Fruit fly (Drosophila melanogaster): Measurements from ENCODE around the gene CG7968.

CG7968 gene

dm6 chr2L:13878801-13879200 lies 29.6 kb downstream of the CG7968 start (continued):
- peak; percentile 15 for TF ChIP-seq CG17829 (tag; optimal IDR thresholded peaks at IDR 0.05)
- no peak for TF ChIP-seq CG9609 (GFP tag; optimal IDR thresholded peaks at IDR 0.05)
- TF ChIP-seq ERR (GFP tag; optimal IDR thresholded peaks at IDR 0.05), result no peak
- no peak for TF ChIP-seq chn (GFP tag; optimal IDR thresholded peaks at IDR 0.05)
- no peak for TF ChIP-seq bab2 (GFP tag; optimal IDR thresholded peaks at IDR 0.05)
- TF ChIP-seq CG6791 (GFP tag; IDR thresholded peaks at IDR 0.05; ENCODE audit: partially characterized antibody), result peak; percentile 62
- TF ChIP-seq CG2116 (GFP tag; optimal IDR thresholded peaks at IDR 0.05), result no peak
- TF ChIP-seq Myb (GFP tag; optimal IDR thresholded peaks at IDR 0.05), result no peak
- TF ChIP-seq mld (GFP tag; IDR thresholded peaks at IDR 0.05; ENCODE audit: partially characterized antibody), result no peak
- peak; percentile 23 for TF ChIP-seq ftz-f1 (GFP tag; optimal IDR thresholded peaks at IDR 0.05)
- TF ChIP-seq slou (GFP tag; optimal IDR thresholded peaks at IDR 0.05), result no peak
- no peak for TF ChIP-seq Tbp (GFP tag; optimal IDR thresholded peaks at IDR 0.05)
- TF ChIP-seq CG11560 (tag; IDR thresholded peaks at IDR 0.05), result no peak
- no peak for TF ChIP-seq bsh (GFP tag; optimal IDR thresholded peaks at IDR 0.05)
- no peak for TF ChIP-seq exex (tag; optimal IDR thresholded peaks at IDR 0.05)
- TF ChIP-seq slbo (GFP tag; IDR thresholded peaks at IDR 0.05), result 0 out of 2 replicates have a peak, but pooled peaks have one; percentile 25
- TF ChIP-seq usp (GFP tag; optimal IDR thresholded peaks at IDR 0.05), result no peak
- TF ChIP-seq dm (GFP tag; optimal IDR thresholded peaks at IDR 0.05), result no peak
- TF ChIP-seq crp (GFP tag; optimal IDR thresholded peaks at IDR 0.05), result no peak
- TF ChIP-seq wek (GFP tag; optimal IDR thresholded peaks at IDR 0.05), result peak; percentile 34
- TF ChIP-seq sima (GFP tag; optimal IDR thresholded peaks at IDR 0.05), result no peak
- TF ChIP-seq ro (GFP tag; IDR thresholded peaks at IDR 0.05), result no peak
- no peak for TF ChIP-seq pan (optimal IDR thresholded peaks at IDR 0.05)
- peak in 1 of 2 experiments; percentile 51 for TF ChIP-seq pan (GFP tag; optimal IDR thresholded peaks at IDR 0.05 in 1 of 2, IDR thresholded peaks at IDR 0.05 in 1 of 2)
- TF ChIP-seq CG31388 (GFP tag; optimal IDR thresholded peaks at IDR 0.05), result no peak
- TF ChIP-seq so (GFP tag; IDR thresholded peaks at IDR 0.05), result peak; percentile 48; the same call in 1 of the 3 replicates
- TF ChIP-seq NFAT (GFP tag; IDR thresholded peaks at IDR 0.05), result no peak
- peak; percentile 55 for TF ChIP-seq sug (tag; optimal IDR thresholded peaks at IDR 0.05)
- no peak for TF ChIP-seq gcm2 (GFP tag; optimal IDR thresholded peaks at IDR 0.05)
- no peak for TF ChIP-seq CG6854 (GFP tag; optimal IDR thresholded peaks at IDR 0.05)
- peak; percentile 15 for TF ChIP-seq Fer3 (tag; optimal IDR thresholded peaks at IDR 0.05)
- peak; percentile 33 for TF ChIP-seq CG34376 (GFP tag; optimal IDR thresholded peaks at IDR 0.05)
- TF ChIP-seq Lpt (GFP tag; optimal IDR thresholded peaks at IDR 0.05), result no peak
- TF ChIP-seq croc (GFP tag; conservative IDR thresholded peaks at IDR 0.05), result no peak
- peak; percentile 68; the same call in 1 of the 3 replicates for TF ChIP-seq CG2199 (GFP tag; IDR thresholded peaks at IDR 0.05)
- peak; percentile 63 for TF ChIP-seq vvl (GFP tag; IDR thresholded peaks at IDR 0.05)
- no peak for TF ChIP-seq GATAe (GFP tag; conservative IDR thresholded peaks at IDR 0.05)
- no peak for TF ChIP-seq Dref (GFP tag; IDR thresholded peaks at IDR 0.05)
- no peak for TF ChIP-seq CG30020 (tag; optimal IDR thresholded peaks at IDR 0.05)
- TF ChIP-seq CG1832 (GFP tag; optimal IDR thresholded peaks at IDR 0.05), result no peak
- no peak for TF ChIP-seq CG6254 (GFP tag; optimal IDR thresholded peaks at IDR 0.05)
- TF ChIP-seq tgo (GFP tag; IDR thresholded peaks at IDR 0.05), result no peak
- no peak; the same call in 2 of the 3 replicates for TF ChIP-seq ken (GFP tag; IDR thresholded peaks at IDR 0.05)
- TF ChIP-seq pho (GFP tag; optimal IDR thresholded peaks at IDR 0.05), result no peak
- peak; percentile 39; the same call in 1 of the 3 replicates for TF ChIP-seq CG34422 (GFP tag; IDR thresholded peaks at IDR 0.05)
- no peak for TF ChIP-seq NC2β (GFP tag; optimal IDR thresholded peaks at IDR 0.05)
- TF ChIP-seq Bteb2 (GFP tag; optimal IDR thresholded peaks at IDR 0.05), result no peak
- TF ChIP-seq Oli (tag; optimal IDR thresholded peaks at IDR 0.05), result no peak
- TF ChIP-seq CG1602 (GFP tag; optimal IDR thresholded peaks at IDR 0.05), result no peak
- TF ChIP-seq lov (optimal IDR thresholded peaks at IDR 0.05), result no peak
- TF ChIP-seq lov (GFP tag; IDR thresholded peaks at IDR 0.05), result no peak
- no peak for TF ChIP-seq CG11085 (GFP tag; IDR thresholded peaks at IDR 0.05)
- TF ChIP-seq Sox102F (GFP tag; optimal IDR thresholded peaks at IDR 0.05), result no peak
